1 fruit fly cellular context compared by ENCODE assay signal in genomic region chrX:7651657-7652056, dm6.
TF ChIP-seq lines count a peak whose summit lies in the region.

No protein-coding gene starts in this region.

TF ChIP-seq in whole organism, embryonic, 481 proteins besides CTCF, POLR2A, EP300 and RAD21 (continued from another document and continues in another):
- TF ChIP-seq Fer3 (tag; optimal IDR thresholded peaks at IDR 0.05; lab: Kevin White, UChicago): peak; percentile 70
- peak; percentile 26 for TF ChIP-seq pho (GFP tag; optimal IDR thresholded peaks at IDR 0.05; lab: Kevin White, UChicago)
- TF ChIP-seq CG7357 (GFP tag; IDR thresholded peaks at IDR 0.05; lab: Robert Waterston, UW): peak; percentile 52; the same call in 2 of the 3 replicates
- TF ChIP-seq Elba2 (GFP tag; optimal IDR thresholded peaks at IDR 0.05; lab: Kevin White, UChicago): no peak
- no peak for TF ChIP-seq crp (GFP tag; optimal IDR thresholded peaks at IDR 0.05; lab: Kevin White, UChicago)
- TF ChIP-seq Rfx (GFP tag; IDR thresholded peaks at IDR 0.05; lab: Robert Waterston, UW): peak; percentile 84
- TF ChIP-seq CG8765 (GFP tag; IDR thresholded peaks at IDR 0.05; lab: Robert Waterston, UW): no peak
- TF ChIP-seq YL-1 (GFP tag; optimal IDR thresholded peaks at IDR 0.05; lab: Kevin White, UChicago): no peak
- no peak for TF ChIP-seq CG3407 (GFP tag; optimal IDR thresholded peaks at IDR 0.05; lab: Kevin White, UChicago)
- TF ChIP-seq MESR4 (GFP tag; optimal IDR thresholded peaks at IDR 0.05; lab: Kevin White, UChicago): no peak
- TF ChIP-seq Optix (GFP tag; IDR thresholded peaks at IDR 0.05; lab: Robert Waterston, UW): peak; percentile 51; the same call in 2 of the 3 replicates
- TF ChIP-seq Poxn (GFP tag; IDR thresholded peaks at IDR 0.05; lab: Robert Waterston, UW): 0 out of 2 replicates have a peak, but pooled peaks have one; percentile 25
- peak; percentile 14 for TF ChIP-seq CG6813 (GFP tag; optimal IDR thresholded peaks at IDR 0.05; lab: Kevin White, UChicago)
- peak; percentile 36 for TF ChIP-seq CG1792 (GFP tag; optimal IDR thresholded peaks at IDR 0.05; lab: Kevin White, UChicago)
- no peak for TF ChIP-seq nerfin-2 (GFP tag; IDR thresholded peaks at IDR 0.05; lab: Robert Waterston, UW; ENCODE audit: partially characterized antibody)
- TF ChIP-seq Dbx (GFP tag; IDR thresholded peaks at IDR 0.05; lab: Robert Waterston, UW): 0 out of 3 replicates have a peak, but pooled peaks have one; percentile 41
- TF ChIP-seq CG10366 (GFP tag; IDR thresholded peaks at IDR 0.05; lab: Robert Waterston, UW): peak; percentile 80
- peak; percentile 62; the same call in 2 of the 3 replicates for TF ChIP-seq Mrtf (GFP tag; IDR thresholded peaks at IDR 0.05; lab: Robert Waterston, UW)
- TF ChIP-seq stwl (tag; optimal IDR thresholded peaks at IDR 0.05; lab: Kevin White, UChicago): no peak
- peak; percentile 78 for TF ChIP-seq Ptx1 (GFP tag; IDR thresholded peaks at IDR 0.05; lab: Robert Waterston, UW)
- TF ChIP-seq tup (GFP tag; optimal IDR thresholded peaks at IDR 0.05; lab: Kevin White, UChicago): no peak
- TF ChIP-seq Ets65A (GFP tag; lab: Kevin White, UChicago): peak; percentile 90
- TF ChIP-seq CG14441 (GFP tag; IDR thresholded peaks at IDR 0.05; lab: Robert Waterston, UW): peak; percentile 79
- 0 out of 3 replicates have a peak, but pooled peaks have one; percentile 66 for TF ChIP-seq CG2199 (GFP tag; IDR thresholded peaks at IDR 0.05; lab: Robert Waterston, UW)
- peak; percentile 48 to 76 for TF ChIP-seq dpn (GFP tag; optimal IDR thresholded peaks at IDR 0.05; lab: Kevin White, UChicago)
- TF ChIP-seq Hmr (GFP tag; optimal IDR thresholded peaks at IDR 0.05; lab: Kevin White, UChicago): peak; percentile 57
- peak; percentile 54 for TF ChIP-seq croc (GFP tag; conservative IDR thresholded peaks at IDR 0.05; lab: Robert Waterston, UW)
- TF ChIP-seq lov (optimal IDR thresholded peaks at IDR 0.05; lab: Kevin White, UChicago): no peak
- TF ChIP-seq lov (GFP tag; IDR thresholded peaks at IDR 0.05; lab: Robert Waterston, UW): peak; percentile 24; the same call in 1 of the 3 replicates
- TF ChIP-seq CG17361 (GFP tag; IDR thresholded peaks at IDR 0.05; lab: Robert Waterston, UW): peak; percentile 65; the same call in 2 of the 3 replicates
- TF ChIP-seq oc (tag; optimal IDR thresholded peaks at IDR 0.05; lab: Kevin White, UChicago): peak; percentile 47
- peak; percentile 56 for TF ChIP-seq CG11398 (GFP tag; optimal IDR thresholded peaks at IDR 0.05; lab: Kevin White, UChicago)
- no peak for TF ChIP-seq CG10431 (GFP tag; optimal IDR thresholded peaks at IDR 0.05; lab: Kevin White, UChicago)
- TF ChIP-seq CG17328 (GFP tag; IDR thresholded peaks at IDR 0.05; lab: Robert Waterston, UW): peak; percentile 77
- TF ChIP-seq CG2120 (GFP tag; optimal IDR thresholded peaks at IDR 0.05; lab: Kevin White, UChicago): peak; percentile 75
- no peak for TF ChIP-seq CG17912 (GFP tag; optimal IDR thresholded peaks at IDR 0.05; lab: Kevin White, UChicago)
- peak; percentile 63; the same call in 1 of the 3 replicates for TF ChIP-seq so (GFP tag; IDR thresholded peaks at IDR 0.05; lab: Robert Waterston, UW)
- peak; percentile 34 for TF ChIP-seq gcm (GFP tag; optimal IDR thresholded peaks at IDR 0.05; lab: Kevin White, UChicago)
- peak in 1 of 2 experiments; percentile 72 for TF ChIP-seq Hr51 (GFP tag; optimal IDR thresholded peaks at IDR 0.05; lab: Kevin White, UChicago)
- no peak for TF ChIP-seq CG14965 (GFP tag; optimal IDR thresholded peaks at IDR 0.05; lab: Kevin White, UChicago; ENCODE audit: borderline replicate concordance)
- no peak for TF ChIP-seq Dp (GFP tag; optimal IDR thresholded peaks at IDR 0.05; lab: Kevin White, UChicago)
- peak; percentile 41 for TF ChIP-seq Myb (GFP tag; optimal IDR thresholded peaks at IDR 0.05; lab: Kevin White, UChicago)
- TF ChIP-seq bcd (GFP tag; optimal IDR thresholded peaks at IDR 0.05; lab: Kevin White, UChicago): peak; percentile 51
- TF ChIP-seq Xrp1 (GFP tag; IDR thresholded peaks at IDR 0.05; lab: Robert Waterston, UW): peak; percentile 71
- TF ChIP-seq CG10565 (GFP tag; optimal IDR thresholded peaks at IDR 0.05; lab: Kevin White, UChicago): no peak
- TF ChIP-seq CG7963 (GFP tag; IDR thresholded peaks at IDR 0.05; lab: Robert Waterston, UW; ENCODE audit: partially characterized antibody): no peak
- TF ChIP-seq CG12071 (GFP tag; optimal IDR thresholded peaks at IDR 0.05; lab: Kevin White, UChicago): peak; percentile 44
- TF ChIP-seq CG2712 (tag; optimal IDR thresholded peaks at IDR 0.05; lab: Kevin White, UChicago): peak; percentile 70
- no peak for TF ChIP-seq knrl (GFP tag; IDR thresholded peaks at IDR 0.05; lab: Robert Waterston, UW; ENCODE audit: partially characterized antibody)
- TF ChIP-seq Stat92E (GFP tag; optimal IDR thresholded peaks at IDR 0.05; lab: Kevin White, UChicago): no peak
- no peak for TF ChIP-seq Doc3 (GFP tag; IDR thresholded peaks at IDR 0.05; lab: Robert Waterston, UW; ENCODE audit: partially characterized antibody)
- no peak for TF ChIP-seq chinmo (GFP tag; IDR thresholded peaks at IDR 0.05; lab: Robert Waterston, UW; ENCODE audit: partially characterized antibody)
- TF ChIP-seq NC2α (GFP tag; optimal IDR thresholded peaks at IDR 0.05; lab: Kevin White, UChicago): no peak
- no peak for TF ChIP-seq CG12104 (GFP tag; optimal IDR thresholded peaks at IDR 0.05; lab: Kevin White, UChicago)
- peak; percentile 86 for TF ChIP-seq Nf-YC (tag; optimal IDR thresholded peaks at IDR 0.05; lab: Kevin White, UChicago)
- 0 out of 2 replicates have a peak, but pooled peaks have one; percentile 32 for TF ChIP-seq Doc2 (GFP tag; IDR thresholded peaks at IDR 0.05; lab: Robert Waterston, UW)
- TF ChIP-seq pb (GFP tag; optimal IDR thresholded peaks at IDR 0.05; lab: Kevin White, UChicago): peak; percentile 18
- TF ChIP-seq zf30C (GFP tag; optimal IDR thresholded peaks at IDR 0.05; lab: Kevin White, UChicago): no peak
- peak; percentile 72; the same call in 1 of the 2 replicates for TF ChIP-seq GATAe (GFP tag; conservative IDR thresholded peaks at IDR 0.05; lab: Robert Waterston, UW)
- peak; percentile 52 for TF ChIP-seq CG13624 (GFP tag; optimal IDR thresholded peaks at IDR 0.05; lab: Kevin White, UChicago)
- peak; percentile 49 for TF ChIP-seq slp2 (GFP tag; optimal IDR thresholded peaks at IDR 0.05; lab: Kevin White, UChicago)
- peak; percentile 62; the same call in 1 of the 3 replicates for TF ChIP-seq otp (GFP tag; IDR thresholded peaks at IDR 0.05; lab: Robert Waterston, UW)
- no peak for TF ChIP-seq CG12744 (GFP tag; optimal IDR thresholded peaks at IDR 0.05; lab: Kevin White, UChicago)
- peak; percentile 32 for TF ChIP-seq CG12236 (GFP tag; optimal IDR thresholded peaks at IDR 0.05; lab: Kevin White, UChicago)
- peak; percentile 58 for TF ChIP-seq fd96Cb (tag; optimal IDR thresholded peaks at IDR 0.05; lab: Kevin White, UChicago)
- no peak for TF ChIP-seq CG9797 (GFP tag; optimal IDR thresholded peaks at IDR 0.05; lab: Kevin White, UChicago)
- TF ChIP-seq grau (tag; optimal IDR thresholded peaks at IDR 0.05; lab: Kevin White, UChicago): peak; percentile 75
- TF ChIP-seq kni (GFP tag; optimal IDR thresholded peaks at IDR 0.05; lab: Kevin White, UChicago): no peak
- no peak for TF ChIP-seq CG11093 (GFP tag; IDR thresholded peaks at IDR 0.05; lab: Robert Waterston, UW)
- TF ChIP-seq chn (GFP tag; optimal IDR thresholded peaks at IDR 0.05; lab: Kevin White, UChicago): peak; percentile 43
- TF ChIP-seq NFAT (GFP tag; IDR thresholded peaks at IDR 0.05; lab: Robert Waterston, UW): peak; percentile 50; the same call in 1 of the 2 replicates
- TF ChIP-seq ssp (GFP tag; IDR thresholded peaks at IDR 0.05; lab: Robert Waterston, UW): peak; percentile 45; the same call in 1 of the 2 replicates
- TF ChIP-seq schlank (tag; optimal IDR thresholded peaks at IDR 0.05; lab: Kevin White, UChicago): peak; percentile 32
- TF ChIP-seq Scr (GFP tag; IDR thresholded peaks at IDR 0.05; lab: Robert Waterston, UW; ENCODE audit: partially characterized antibody): no peak
- no peak for TF ChIP-seq Dad (GFP tag; optimal IDR thresholded peaks at IDR 0.05; lab: Kevin White, UChicago)
- peak; percentile 54 for TF ChIP-seq ATbp (GFP tag; optimal IDR thresholded peaks at IDR 0.05; lab: Kevin White, UChicago)
- TF ChIP-seq CG9727 (GFP tag; optimal IDR thresholded peaks at IDR 0.05; lab: Kevin White, UChicago): peak; percentile 57
- peak; percentile 61; the same call in 1 of the 2 replicates for TF ChIP-seq ttk (GFP tag; IDR thresholded peaks at IDR 0.05; lab: Robert Waterston, UW)
- TF ChIP-seq CG15269 (tag; optimal IDR thresholded peaks at IDR 0.05; lab: Kevin White, UChicago): peak; percentile 77
- peak; percentile 24 for TF ChIP-seq Sry-δ (GFP tag; optimal IDR thresholded peaks at IDR 0.05; lab: Kevin White, UChicago)
- TF ChIP-seq CG5245 (GFP tag; optimal IDR thresholded peaks at IDR 0.05; lab: Kevin White, UChicago): peak; percentile 12
- TF ChIP-seq Ravus (GFP tag; IDR thresholded peaks at IDR 0.05; lab: Robert Waterston, UW): peak; percentile 33
- peak; percentile 69; the same call in 2 of the 3 replicates for TF ChIP-seq ase (GFP tag; IDR thresholded peaks at IDR 0.05; lab: Robert Waterston, UW)
- TF ChIP-seq Hr39 (optimal IDR thresholded peaks at IDR 0.05; lab: Kevin White, UChicago): no peak
- peak; percentile 25 for TF ChIP-seq CG7928 (GFP tag; optimal IDR thresholded peaks at IDR 0.05; lab: Kevin White, UChicago)
- TF ChIP-seq CHES-1-like (GFP tag; optimal IDR thresholded peaks at IDR 0.05; lab: Kevin White, UChicago): peak; percentile 47
- TF ChIP-seq HmgD (GFP tag; optimal IDR thresholded peaks at IDR 0.05; lab: Kevin White, UChicago): peak; percentile 31
- peak; percentile 64 for TF ChIP-seq Antp (GFP tag; optimal IDR thresholded peaks at IDR 0.05; lab: Kevin White, UChicago)
- peak; percentile 52; the same call in 1 of the 2 replicates for TF ChIP-seq CG1024 (GFP tag; IDR thresholded peaks at IDR 0.05; lab: Robert Waterston, UW)
- TF ChIP-seq fd3F (GFP tag; optimal IDR thresholded peaks at IDR 0.05; lab: Kevin White, UChicago): peak; percentile 63
- TF ChIP-seq CG6175 (GFP tag; IDR thresholded peaks at IDR 0.05; lab: Robert Waterston, UW): 0 out of 3 replicates have a peak, but pooled peaks have one; percentile 8
- TF ChIP-seq CG13296 (GFP tag; optimal IDR thresholded peaks at IDR 0.05; lab: Kevin White, UChicago): peak; percentile 49
- peak; percentile 50 for TF ChIP-seq caup (GFP tag; optimal IDR thresholded peaks at IDR 0.05; lab: Kevin White, UChicago; ENCODE audit: severe bottlenecking)
- peak; percentile 71 for TF ChIP-seq her (GFP tag; optimal IDR thresholded peaks at IDR 0.05; lab: Kevin White, UChicago)
- TF ChIP-seq Atf-2 (GFP tag; optimal IDR thresholded peaks at IDR 0.05; lab: Kevin White, UChicago): peak; percentile 7
- no peak for TF ChIP-seq mld (GFP tag; IDR thresholded peaks at IDR 0.05; lab: Robert Waterston, UW; ENCODE audit: partially characterized antibody)
- no peak for TF ChIP-seq z (GFP tag; IDR thresholded peaks at IDR 0.05; lab: Robert Waterston, UW)
- TF ChIP-seq lbe (GFP tag; optimal IDR thresholded peaks at IDR 0.05; lab: Kevin White, UChicago): peak; percentile 42
- TF ChIP-seq yki (optimal IDR thresholded peaks at IDR 0.05; lab: Kevin White, UChicago): no peak
- peak; percentile 66 for TF ChIP-seq E2f1 (GFP tag; IDR thresholded peaks at IDR 0.05; lab: Robert Waterston, UW)
- peak; percentile 34 for TF ChIP-seq repo (GFP tag; optimal IDR thresholded peaks at IDR 0.05; lab: Kevin White, UChicago)
- TF ChIP-seq Lhr (GFP tag; optimal IDR thresholded peaks at IDR 0.05; lab: Kevin White, UChicago): no peak
- TF ChIP-seq cato (GFP tag; optimal IDR thresholded peaks at IDR 0.05; lab: Kevin White, UChicago; ENCODE audit: borderline replicate concordance): no peak
- TF ChIP-seq CG11247 (GFP tag; IDR thresholded peaks at IDR 0.05; lab: Robert Waterston, UW): no peak; the same call in 1 of the 2 replicates
- no peak for TF ChIP-seq CG13287 (GFP tag; IDR thresholded peaks at IDR 0.05; lab: Robert Waterston, UW; ENCODE audit: partially characterized antibody)
- peak; percentile 44 for TF ChIP-seq cwo (GFP tag; optimal IDR thresholded peaks at IDR 0.05; lab: Kevin White, UChicago)
- peak; percentile 53 for TF ChIP-seq CG17829 (tag; optimal IDR thresholded peaks at IDR 0.05; lab: Kevin White, UChicago)
- peak; percentile 54; the same call in 1 of the 2 replicates for TF ChIP-seq Awh (GFP tag; IDR thresholded peaks at IDR 0.05; lab: Robert Waterston, UW)
- TF ChIP-seq CG15696 (tag; optimal IDR thresholded peaks at IDR 0.05; lab: Kevin White, UChicago): peak; percentile 45
- TF ChIP-seq nom (GFP tag; optimal IDR thresholded peaks at IDR 0.05; lab: Kevin White, UChicago): no peak
- TF ChIP-seq gsb-n (tag; optimal IDR thresholded peaks at IDR 0.05; lab: Kevin White, UChicago): peak; percentile 53
- TF ChIP-seq gfzf (GFP tag; optimal IDR thresholded peaks at IDR 0.05; lab: Kevin White, UChicago): no peak
- no peak for TF ChIP-seq abd-A (tag; optimal IDR thresholded peaks at IDR 0.05; lab: Kevin White, UChicago)
- peak; percentile 48 for TF ChIP-seq CG11723 (GFP tag; optimal IDR thresholded peaks at IDR 0.05; lab: Kevin White, UChicago)
- TF ChIP-seq CG42726 (GFP tag; IDR thresholded peaks at IDR 0.05; lab: Robert Waterston, UW; ENCODE audit: partially characterized antibody): no peak
- no peak for TF ChIP-seq CG2129 (GFP tag; IDR thresholded peaks at IDR 0.05; lab: Robert Waterston, UW; ENCODE audit: partially characterized antibody)
- peak; percentile 72 for TF ChIP-seq Aef1 (GFP tag; IDR thresholded peaks at IDR 0.05; lab: Robert Waterston, UW)
- TF ChIP-seq maf-S (GFP tag; optimal IDR thresholded peaks at IDR 0.05; lab: Kevin White, UChicago): peak; percentile 21
- peak; percentile 53 for TF ChIP-seq CG30431 (GFP tag; optimal IDR thresholded peaks at IDR 0.05; lab: Kevin White, UChicago)
- no peak for TF ChIP-seq CG13894 (tag; optimal IDR thresholded peaks at IDR 0.05; lab: Kevin White, UChicago)
- peak; percentile 62 for TF ChIP-seq Ada2b (GFP tag; IDR thresholded peaks at IDR 0.05; lab: Robert Waterston, UW)
- peak; percentile 35 for TF ChIP-seq jumu (GFP tag; optimal IDR thresholded peaks at IDR 0.05; lab: Kevin White, UChicago)
- peak; percentile 76 for TF ChIP-seq CG1603 (tag; optimal IDR thresholded peaks at IDR 0.05; lab: Kevin White, UChicago)
- TF ChIP-seq CG2678 (tag; optimal IDR thresholded peaks at IDR 0.05; lab: Kevin White, UChicago): peak; percentile 69
- peak; percentile 17 for TF ChIP-seq Max (GFP tag; optimal IDR thresholded peaks at IDR 0.05; lab: Kevin White, UChicago)
- TF ChIP-seq D (optimal IDR thresholded peaks at IDR 0.05; lab: Kevin White, UChicago): no peak
- peak; percentile 21 for TF ChIP-seq D (GFP tag; optimal IDR thresholded peaks at IDR 0.05; lab: Kevin White, UChicago)
- TF ChIP-seq trh (GFP tag; optimal IDR thresholded peaks at IDR 0.05; lab: Kevin White, UChicago): no peak
